Fruit fly (Drosophila melanogaster) whole organism, embryonic: ENCODE measurements around the gene CG32813.

Source experiments
- Bdp1 ChIP-seq: fragments of 200-800 bp; sonication (Bioruptor generic); optimal IDR thresholded peaks from 3 replicates; lab custom pipeline; 2016; ENCODE audit warnings: missing biosample characterization, missing genetic modification characterization
- BtbVII ChIP-seq: fragments of 200-800 bp; sonication (Bioruptor generic); optimal IDR thresholded peaks from 3 replicates; lab custom pipeline; 2017; ENCODE audit warnings: missing biosample characterization, mild to moderate bottlenecking, missing genetic modification characterization
- CG10366 ChIP-seq: fragments of 200-800 bp; sonication (Bioruptor generic); IDR thresholded peaks from 2 replicates; pipeline ENCODE4 v1.3.6; 2022; ENCODE audit warnings: missing biosample characterization, missing genetic modification characterization
- CG11085 ChIP-seq: fragments of 200-800 bp; sonication (Bioruptor generic); IDR thresholded peaks from 2 replicates; pipeline ENCODE4 v1.3.6; 2022; ENCODE audit warnings: missing biosample characterization, missing genetic modification characterization
- CG11247 ChIP-seq: fragments of 200-800 bp; sonication (Bioruptor generic); IDR thresholded peaks from 2 replicates; pipeline ENCODE4 v1.3.6; 2022; ENCODE audit warnings: missing biosample characterization, missing genetic modification characterization
- CG11456 ChIP-seq: fragments of 200-800 bp; sonication (Bioruptor generic); IDR thresholded peaks from 3 replicates; pipeline ENCODE4 v1.3.6; 2022; ENCODE audit warnings: missing biosample characterization, missing genetic modification characterization
- CG12071 ChIP-seq: fragments of 200-800 bp; sonication (Bioruptor generic); optimal IDR thresholded peaks from 3 replicates; lab custom pipeline; 2018; ENCODE audit warnings: missing biosample characterization, mild to moderate bottlenecking, missing genetic modification characterization
- CG13624 ChIP-seq: fragments of 200-800 bp; sonication (Bioruptor generic); optimal IDR thresholded peaks from 2 replicates; lab custom pipeline; 2016; ENCODE audit warnings: missing biosample characterization, missing genetic modification characterization
- CG15479 ChIP-seq: fragments of 200-800 bp; sonication (Bioruptor generic); optimal IDR thresholded peaks from 3 replicates; lab custom pipeline; 2019; ENCODE audit warnings: missing biosample characterization, mild to moderate bottlenecking, missing genetic modification characterization, moderate library complexity
- CG16779 ChIP-seq: fragments of 200-800 bp; sonication (Bioruptor generic); IDR thresholded peaks from 2 replicates; pipeline ENCODE4 v1.3.6; 2022; ENCODE audit warnings: missing biosample characterization, missing genetic modification characterization
- CG1792 ChIP-seq: fragments of 200-800 bp; sonication (Bioruptor generic); optimal IDR thresholded peaks from 2 replicates; lab custom pipeline; 2016; ENCODE audit warnings: missing biosample characterization, missing genetic modification characterization
- CG3163 ChIP-seq: fragments of 200-800 bp; sonication (Bioruptor generic); optimal IDR thresholded peaks from 3 replicates; lab custom pipeline; 2016; ENCODE audit warnings: missing biosample characterization, missing genetic modification characterization
- CG4424 ChIP-seq: fragments of 200-800 bp; sonication (Bioruptor generic); optimal IDR thresholded peaks from 3 replicates; lab custom pipeline; 2016; ENCODE audit warnings: missing biosample characterization, missing genetic modification characterization
- CG5180 ChIP-seq: fragments of 200-800 bp; sonication (Bioruptor generic); optimal IDR thresholded peaks from 3 replicates; lab custom pipeline; 2017; ENCODE audit warnings: missing biosample characterization, missing genetic modification characterization, mild to moderate bottlenecking, moderate library complexity, missing genetic modification reagents
- CG6689 ChIP-seq: fragments of 200-800 bp; sonication (Bioruptor generic); IDR thresholded peaks from 2 replicates; pipeline ENCODE4 v1.3.6; 2022; ENCODE audit warnings: missing biosample characterization, missing genetic modification characterization
- CG7839 ChIP-seq: fragments of 200-800 bp; sonication (Bioruptor generic); optimal IDR thresholded peaks from 3 replicates; lab custom pipeline; 2018; ENCODE audit warnings: missing biosample characterization, mild to moderate bottlenecking, missing genetic modification characterization, moderate library complexity
- CG8089 ChIP-seq: fragments of 200-800 bp; sonication (Bioruptor generic); optimal IDR thresholded peaks from 3 replicates; lab custom pipeline; 2016; ENCODE audit warnings: missing biosample characterization, missing genetic modification characterization
- CG8388 ChIP-seq: fragments of 200-800 bp; sonication (Bioruptor generic); optimal IDR thresholded peaks from 2 replicates; lab custom pipeline; 2019; ENCODE audit warnings: missing biosample characterization, mild to moderate bottlenecking, missing genetic modification characterization, moderate library complexity
- Camta ChIP-seq: fragments of 200-800 bp; sonication (Bioruptor generic); optimal IDR thresholded peaks from 2 replicates; lab custom pipeline; 2016; ENCODE audit warnings: missing biosample characterization, missing genetic modification characterization
- D19A ChIP-seq: fragments of 200-800 bp; optimal IDR thresholded peaks from 3 replicates; lab custom pipeline; 2019; ENCODE audit warnings: missing biosample characterization, mild to moderate bottlenecking, missing genetic modification characterization, moderate library complexity
- Doc2 ChIP-seq: fragments of 200-800 bp; sonication (Bioruptor generic); IDR thresholded peaks from 2 replicates; pipeline ENCODE4 v1.3.6; 2022; ENCODE audit warnings: missing biosample characterization, missing genetic modification characterization
- Dp ChIP-seq: fragments of 200-800 bp; sonication (Bioruptor generic); optimal IDR thresholded peaks from 2 replicates; lab custom pipeline; 2018; ENCODE audit warnings: missing biosample characterization, mild to moderate bottlenecking, missing genetic modification characterization, moderate library complexity
- Eip74EF ChIP-seq, 2 experiments: fragments of 200-800 bp in 1 of 2; fragments of >200 bp in 1 of 2; sonication (Bioruptor generic) in 1 of 2; optimal IDR thresholded peaks; 2 replicates each; lab custom pipeline; 2017 to 2019; ENCODE audit warnings: missing biosample characterization in 2 of 2, missing genetic modification characterization in 2 of 2, mild to moderate bottlenecking in 1 of 2, moderate library complexity in 1 of 2
- Ets65A ChIP-seq: fragments of 200-800 bp; sonication (Bioruptor generic); peaks from one replicate; lab custom pipeline; 2016; ENCODE audit warnings: missing biosample characterization, missing genetic modification characterization
- Fer1 ChIP-seq: fragments of 200-800 bp; sonication (Bioruptor generic); optimal IDR thresholded peaks from 2 replicates; lab custom pipeline; 2017; ENCODE audit warnings: missing biosample characterization, mild to moderate bottlenecking, missing genetic modification characterization
- MBD-R2 ChIP-seq: fragments of 200-800 bp; sonication (Bioruptor generic); IDR thresholded peaks from 2 replicates; pipeline ENCODE4 v1.3.6; 2022; ENCODE audit warnings: missing biosample characterization, missing genetic modification characterization
- Rx ChIP-seq: fragments of 200-800 bp; sonication (Bioruptor generic); IDR thresholded peaks from 2 replicates; pipeline ENCODE4 v1.3.6; 2022; ENCODE audit warnings: missing biosample characterization, missing genetic modification characterization
- Trl ChIP-seq, 3 experiments: fragments of >200 bp in 2 of 3; fragments of 200-800 bp in 1 of 3; sonication (Bioruptor generic) in 1 of 3; optimal IDR thresholded peaks; 2 replicates in 1 of 3; 3 replicates in 2 of 3; lab custom pipeline; 2016 to 2017; ENCODE audit warnings: missing biosample characterization in 1 of 3, missing genetic modification characterization in 1 of 3
- Xrp1 ChIP-seq: fragments of 200-800 bp; sonication (Bioruptor generic); IDR thresholded peaks from 2 replicates; pipeline ENCODE4 v1.3.6; 2022; ENCODE audit warnings: missing biosample characterization, missing genetic modification characterization
- amos ChIP-seq: fragments of 200-800 bp; sonication (Bioruptor generic); IDR thresholded peaks from 2 replicates; pipeline ENCODE4 v1.3.6; 2022; ENCODE audit warnings: missing biosample characterization, missing genetic modification characterization; ENCODE audit not compliant: partially characterized antibody
- ap ChIP-seq: fragments of 200-800 bp; sonication (Bioruptor generic); IDR thresholded peaks from 2 replicates; pipeline ENCODE4 v1.3.6; 2022; ENCODE audit warnings: missing biosample characterization, missing genetic modification characterization
- bbx ChIP-seq: fragments of 200-800 bp; sonication (Bioruptor generic); IDR thresholded peaks from 2 replicates; pipeline ENCODE4 v1.3.6; 2022; ENCODE audit warnings: missing biosample characterization, missing genetic modification characterization; ENCODE audit not compliant: partially characterized antibody
- bowl ChIP-seq: fragments of 200-800 bp; sonication (Bioruptor generic); IDR thresholded peaks from 2 replicates; pipeline ENCODE4 v1.3.6; 2022; ENCODE audit warnings: missing biosample characterization, missing genetic modification characterization
- cato ChIP-seq: fragments of 200-800 bp; sonication (Bioruptor generic); optimal IDR thresholded peaks from 2 replicates; lab custom pipeline; 2016; ENCODE audit warnings: missing biosample characterization, missing genetic modification characterization, borderline replicate concordance
- ci ChIP-seq: fragments of 200-800 bp; sonication (Bioruptor generic); IDR thresholded peaks from 3 replicates; pipeline ENCODE4 v1.3.6; 2022; ENCODE audit warnings: missing biosample characterization, missing genetic modification characterization
- corto ChIP-seq: fragments of 200-800 bp; sonication (Bioruptor generic); optimal IDR thresholded peaks from 2 replicates; lab custom pipeline; 2016; ENCODE audit warnings: missing biosample characterization, mild to moderate bottlenecking, missing genetic modification characterization, moderate library complexity
- croc ChIP-seq: fragments of 200-800 bp; sonication (Bioruptor generic); conservative IDR thresholded peaks from 3 replicates; pipeline ENCODE4 v1.3.6; 2022; ENCODE audit warnings: missing biosample characterization, missing genetic modification characterization
- exex ChIP-seq: fragments of 200-800 bp; sonication (Bioruptor generic); optimal IDR thresholded peaks from 4 replicates; lab custom pipeline; 2018; ENCODE audit warnings: missing biosample characterization, mild to moderate bottlenecking, missing genetic modification characterization, moderate library complexity
- fd102C ChIP-seq: fragments of 200-800 bp; sonication (Bioruptor generic); optimal IDR thresholded peaks from 2 replicates; lab custom pipeline; 2018; ENCODE audit warnings: missing biosample characterization, mild to moderate bottlenecking, missing genetic modification characterization, moderate library complexity
- gro ChIP-seq: fragments of 200-800 bp; sonication (Bioruptor generic); optimal IDR thresholded peaks from 2 replicates; lab custom pipeline; 2016; ENCODE audit warnings: missing biosample characterization, missing genetic modification characterization
- gsb ChIP-seq: fragments of 200-800 bp; sonication (Bioruptor generic); IDR thresholded peaks from 2 replicates; pipeline ENCODE4 v1.3.6; 2022; ENCODE audit warnings: missing biosample characterization, missing genetic modification characterization
- hkb ChIP-seq, 2 experiments: fragments of 200-800 bp in 1 of 2; fragments of >200 bp in 1 of 2; sonication (Bioruptor generic) in 1 of 2; IDR thresholded peaks in 1 of 2; optimal IDR thresholded peaks in 1 of 2; 2 replicates each; pipeline versions ENCODE4 v1.3.6 to Lab custom; 2017 to 2022; ENCODE audit warnings: missing biosample characterization in 1 of 2, missing genetic modification characterization in 1 of 2
- lab ChIP-seq: fragments of 200-800 bp; sonication (Bioruptor generic); optimal IDR thresholded peaks from 3 replicates; lab custom pipeline; 2017; ENCODE audit warnings: missing biosample characterization, missing genetic modification characterization, mild to moderate bottlenecking, moderate library complexity, missing genetic modification reagents
- luna ChIP-seq: fragments of 200-800 bp; sonication (Bioruptor generic); optimal IDR thresholded peaks from 2 replicates; lab custom pipeline; 2016; ENCODE audit warnings: missing biosample characterization, missing genetic modification characterization
- mam ChIP-seq: fragments of 200-800 bp; sonication (Bioruptor generic); optimal IDR thresholded peaks from 3 replicates; lab custom pipeline; 2016; ENCODE audit warnings: missing biosample characterization, missing genetic modification characterization
- pan ChIP-seq, 4 experiments: fragments of >200 bp in 3 of 4; fragments of 200-800 bp in 1 of 4; sonication (Bioruptor generic) in 1 of 4; optimal IDR thresholded peaks in 3 of 4; IDR thresholded peaks in 1 of 4; 2 replicates each; pipeline versions ENCODE4 v1.3.6 to Lab custom; 2017 to 2022; ENCODE audit warnings: missing biosample characterization in 2 of 4, missing genetic modification characterization in 2 of 4, mixed read lengths in 1 of 4
- sim ChIP-seq: fragments of 200-800 bp; sonication (Bioruptor generic); IDR thresholded peaks from 2 replicates; pipeline ENCODE4 v1.3.6; 2022; ENCODE audit warnings: missing biosample characterization, missing genetic modification characterization
- tna ChIP-seq: fragments of 200-800 bp; sonication (Bioruptor generic); IDR thresholded peaks from 2 replicates; pipeline ENCODE4 v1.3.6; 2022; ENCODE audit warnings: missing biosample characterization, missing genetic modification characterization; ENCODE audit not compliant: partially characterized antibody
- vvl ChIP-seq: fragments of 200-800 bp; sonication (Bioruptor generic); IDR thresholded peaks from 2 replicates; pipeline ENCODE4 v1.3.6; 2022; ENCODE audit warnings: missing biosample characterization, missing genetic modification characterization

CG32813 gene

DNA sequence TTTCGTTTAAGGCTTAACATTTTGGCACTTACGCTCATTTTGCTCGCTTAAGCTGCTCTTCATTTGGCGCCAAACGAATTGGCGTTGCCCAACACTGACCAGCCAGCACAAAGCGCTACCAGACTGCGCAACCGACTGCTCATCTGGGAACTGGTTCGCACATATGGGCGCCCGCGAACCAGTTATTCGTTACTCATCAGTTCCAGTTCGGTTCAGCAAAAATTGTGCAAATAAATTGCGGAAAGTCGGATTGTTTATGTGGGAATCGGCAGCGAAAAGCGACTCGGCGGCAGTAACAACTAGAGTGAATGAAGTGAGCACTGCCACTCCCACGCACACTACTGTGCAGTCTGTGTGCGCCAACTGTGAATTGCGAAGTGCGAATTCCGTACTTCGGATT, 12.2 kb downstream of the CG32813 start, which contains the start of gene Rilpl:
Gene Rilpl (plus strand): TSS at position 180 of the 400 bp plus-strand sequence.
- TF ChIP-seq CG8089 (GFP tag; lab: Kevin White, UChicago) (no peak), ap (GFP tag; lab: Robert Waterston, UW) (no peak), amos (GFP tag; lab: Robert Waterston, UW) (peak; percentile 68; the same call in 1 of the 2 replicates), CG5180 (GFP tag; lab: Kevin White, UChicago) (no peak), CG15479 (peak; percentile 1), Dp (GFP tag; lab: Kevin White, UChicago) (peak; percentile 93), mam (peak; percentile 13), MBD-R2 (GFP tag; lab: Robert Waterston, UW) (peak; percentile 66), Bdp1 (GFP tag; lab: Kevin White, UChicago) (no peak), Rx (peak; percentile 26; the same call in 1 of the 2 replicates), Eip74EF (GFP tag; optimal IDR thresholded peaks at IDR 0.05; lab: Kevin White, UChicago) (no peak), CG13624 (GFP tag; lab: Kevin White, UChicago) (peak; percentile 30), Trl (optimal IDR thresholded peaks at IDR 0.05; lab: Kevin White, UChicago) (no peak), Trl (GFP tag; optimal IDR thresholded peaks at IDR 0.05; lab: Kevin White, UChicago) (peak; percentile 34), CG11456 (GFP tag; lab: Robert Waterston, UW) (0 out of 3 replicates have a peak, but pooled peaks have one; percentile 24), CG8388 (GFP tag; lab: Kevin White, UChicago) (no peak), pan (optimal IDR thresholded peaks at IDR 0.05; lab: Kevin White, UChicago) (no peak), pan (GFP tag; optimal IDR thresholded peaks at IDR 0.05 in 1 of 2, IDR thresholded peaks at IDR 0.05 in 1 of 2) (peak in 1 of 2 experiments; percentile 34), CG16779 (GFP tag; lab: Robert Waterston, UW) (0 out of 2 replicates have a peak, but pooled peaks have one; percentile 35), CG12071 (no peak), CG4424 (GFP tag; lab: Kevin White, UChicago) (no peak), BtbVII (GFP tag; lab: Kevin White, UChicago) (no peak), lab (GFP tag; lab: Kevin White, UChicago) (peak; percentile 39), exex (no peak), Ets65A (GFP tag; lab: Kevin White, UChicago) (peak; percentile 67), bowl (no peak), vvl (GFP tag; lab: Robert Waterston, UW) (peak; percentile 44; the same call in 1 of the 2 replicates), hkb (optimal IDR thresholded peaks at IDR 0.05; lab: Kevin White, UChicago) (no peak), hkb (GFP tag; IDR thresholded peaks at IDR 0.05; lab: Robert Waterston, UW) (no peak), Fer1 (GFP tag; lab: Kevin White, UChicago) (peak; percentile 32), sim (GFP tag; lab: Robert Waterston, UW) (no peak), gsb (GFP tag; lab: Robert Waterston, UW) (no peak), luna (no peak), bbx (GFP tag; lab: Robert Waterston, UW) (peak; percentile 51; the same call in 1 of the 2 replicates), CG7839 (tag; lab: Kevin White, UChicago) (no peak), CG11247 (GFP tag; lab: Robert Waterston, UW) (no peak), gro (GFP tag; lab: Kevin White, UChicago) (peak; percentile 39), ci (GFP tag; lab: Robert Waterston, UW) (peak; percentile 51; the same call in 2 of the 3 replicates), Camta (no peak), CG11085 (GFP tag; lab: Robert Waterston, UW) (no peak), CG1792 (GFP tag; lab: Kevin White, UChicago) (no peak), CG3163 (GFP tag; lab: Kevin White, UChicago) (no peak), corto (GFP tag; lab: Kevin White, UChicago) (no peak), cato (GFP tag; lab: Kevin White, UChicago) (no peak), croc (GFP tag; lab: Robert Waterston, UW) (no peak), fd102C (GFP tag; lab: Kevin White, UChicago) (no peak), D19A (tag; lab: Kevin White, UChicago) (no peak), Doc2 (GFP tag; lab: Robert Waterston, UW) (no peak), Xrp1 (GFP tag; lab: Robert Waterston, UW) (no peak), CG6689 (GFP tag; lab: Robert Waterston, UW) (no peak), tna (peak; percentile 38; the same call in 1 of the 2 replicates), CG10366 (GFP tag; lab: Robert Waterston, UW) (no peak)
